Worm (Caenorhabditis elegans) whole organism, L3 larva: ENCODE data around the gene let-70.

Experiments
- ZK546.5 ChIP-seq: sonication (generic microtip); optimal IDR thresholded peaks from 2 replicates; lab custom pipeline; 2017; ENCODE audit warnings: missing biosample characterization, missing genetic modification characterization
- aly-2 ChIP-seq: fragments of 150-350 bp; optimal IDR thresholded peaks from 2 replicates; lab custom pipeline; 2014; ENCODE audit warnings: missing biosample characterization, missing genetic modification characterization
- ceh-82 ChIP-seq: fragments of 150-350 bp; optimal IDR thresholded peaks from 2 replicates; lab custom pipeline; 2014; ENCODE audit warnings: missing biosample characterization, missing genetic modification characterization
- egl-27 ChIP-seq: sonication (generic microtip); optimal IDR thresholded peaks from 4 replicates; lab custom pipeline; 2017; ENCODE audit warnings: missing biosample characterization, missing genetic modification reagents, missing genetic modification characterization
- egl-5 ChIP-seq: fragments of 150-350 bp; optimal IDR thresholded peaks from 2 replicates; lab custom pipeline; 2017; ENCODE audit warnings: missing biosample characterization, missing genetic modification reagents, missing genetic modification characterization, inconsistent platforms
- fkh-2 ChIP-seq: fragments of 150-350 bp; optimal IDR thresholded peaks from 2 replicates; lab custom pipeline; 2014; ENCODE audit warnings: missing biosample characterization, missing genetic modification reagents, missing genetic modification characterization
- nhr-23 ChIP-seq: fragments of 150-350 bp; optimal IDR thresholded peaks from 2 replicates; lab custom pipeline; 2014; ENCODE audit warnings: missing biosample characterization, missing genetic modification reagents, missing genetic modification characterization
- nhr-43 ChIP-seq: sonication (generic microtip); optimal IDR thresholded peaks from 2 replicates; lab custom pipeline; 2016; ENCODE audit warnings: mild to moderate bottlenecking, missing genetic modification characterization, missing compliant biosample characterization; ENCODE audit not compliant: poor library complexity, severe bottlenecking
- pha-4 ChIP-seq: fragments of 150-350 bp; optimal IDR thresholded peaks from 2 replicates; lab custom pipeline; 2014; ENCODE audit warnings: missing biosample characterization, missing genetic modification reagents, missing genetic modification characterization
- pqm-1 ChIP-seq: fragments of 150-350 bp; optimal IDR thresholded peaks from 2 replicates; lab custom pipeline; 2017; ENCODE audit warnings: missing biosample characterization, missing genetic modification characterization, inconsistent platforms
- sea-2 ChIP-seq: fragments of 150-350 bp; sonication (generic microtip); optimal IDR thresholded peaks from 4 replicates; lab custom pipeline; 2014; ENCODE audit warnings: missing biosample characterization, missing genetic modification reagents, missing genetic modification characterization
- skn-1 ChIP-seq: fragments of 150-350 bp; optimal IDR thresholded peaks from 2 replicates; lab custom pipeline; 2014; ENCODE audit warnings: missing biosample characterization, missing genetic modification characterization
- snpc-4 ChIP-seq: fragments of 150-350 bp; optimal IDR thresholded peaks from 2 replicates; lab custom pipeline; 2014; ENCODE audit warnings: missing biosample characterization, missing genetic modification characterization
- unc-62 ChIP-seq: fragments of 150-350 bp; sonication (generic microtip); optimal IDR thresholded peaks from 4 replicates; lab custom pipeline; 2014; ENCODE audit warnings: missing biosample characterization, missing genetic modification reagents, missing genetic modification characterization

DNA sequence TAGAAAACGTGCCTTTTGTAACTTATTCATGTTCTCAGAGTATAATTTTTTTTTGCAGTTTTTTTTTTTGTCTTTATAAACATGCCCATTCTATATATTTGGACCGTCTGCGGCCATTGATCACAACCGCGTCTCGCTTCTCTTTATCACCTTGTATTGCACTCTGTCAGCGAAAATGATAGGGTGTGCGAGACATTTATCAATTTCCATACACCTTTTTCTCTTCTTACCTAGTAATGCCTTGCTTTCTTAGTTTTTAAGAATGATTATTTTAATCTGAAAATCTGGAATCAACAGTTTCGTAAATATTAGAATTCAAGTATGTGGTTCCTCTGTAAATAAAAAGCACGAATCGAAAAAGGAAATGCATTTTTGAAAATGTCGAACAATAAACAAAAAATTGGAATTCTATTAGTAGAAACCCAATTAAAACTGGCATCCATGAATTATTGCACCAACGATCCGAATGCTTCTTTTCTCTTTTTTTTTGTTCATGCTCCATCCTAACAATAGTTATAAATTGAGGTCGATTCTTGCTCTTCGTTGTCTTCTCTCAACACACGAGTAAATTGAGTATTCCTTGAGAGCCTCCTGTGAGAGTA lies 44.8 kb downstream of the let-70 start:
- TF ChIP-seq unc-62 (GFP tag; lab: Kevin White, UChicago): no peak
- no peak for TF ChIP-seq ceh-82
- TF ChIP-seq pqm-1 (tag; lab: Kevin White, UChicago): peak; percentile 45
- no peak for TF ChIP-seq egl-5 (tag; lab: Kevin White, UChicago)
- no peak for TF ChIP-seq nhr-43 (tag; lab: Kevin White, UChicago)
- no peak for TF ChIP-seq aly-2 (tag; lab: Kevin White, UChicago)
- TF ChIP-seq ZK546.5 (tag; lab: Kevin White, UChicago): no peak
- TF ChIP-seq egl-27 (tag; lab: Kevin White, UChicago): no peak
- TF ChIP-seq skn-1 (tag; lab: Kevin White, UChicago): no peak
- TF ChIP-seq sea-2 (GFP tag; lab: Kevin White, UChicago): no peak
- TF ChIP-seq nhr-23: no peak
- no peak for TF ChIP-seq pha-4
- no peak for TF ChIP-seq snpc-4 (tag; lab: Kevin White, UChicago)
- no peak for TF ChIP-seq fkh-2 (tag; lab: Kevin White, UChicago)
